Worm (Caenorhabditis elegans) whole organism, L3 larva: ENCODE data around the gene Y60C6A.3.

Experiments
- ama-1 ChIP-seq: fragments of 150-350 bp; optimal IDR thresholded peaks from 2 replicates; lab custom pipeline; 2018
- ceh-16 ChIP-seq: sonication (generic microtip); optimal IDR thresholded peaks from 2 replicates; lab custom pipeline; 2017; ENCODE audit warnings: missing biosample characterization, missing genetic modification characterization
- ceh-28 ChIP-seq: fragments of 150-350 bp; optimal IDR thresholded peaks from 2 replicates; lab custom pipeline; 2014; ENCODE audit warnings: missing biosample characterization, missing genetic modification reagents, missing genetic modification characterization
- daf-12 ChIP-seq: fragments of 150-350 bp; optimal IDR thresholded peaks from 2 replicates; lab custom pipeline; 2014; ENCODE audit warnings: missing biosample characterization, missing genetic modification reagents, missing genetic modification characterization
- lin-15B ChIP-seq: fragments of 150-350 bp; optimal IDR thresholded peaks from 2 replicates; lab custom pipeline; 2014; ENCODE audit warnings: missing biosample characterization, missing genetic modification characterization
- lin-39 ChIP-seq: fragments of 150-350 bp; optimal IDR thresholded peaks from 2 replicates; lab custom pipeline; 2018; ENCODE audit warnings: missing biosample characterization, missing genetic modification reagents, missing genetic modification characterization
- nhr-237 ChIP-seq: fragments of 150-350 bp; optimal IDR thresholded peaks from 2 replicates; lab custom pipeline; 2014; ENCODE audit warnings: missing biosample characterization, missing genetic modification characterization
- nhr-25 ChIP-seq: sonication (generic microtip); optimal IDR thresholded peaks from 2 replicates; lab custom pipeline; 2017; ENCODE audit warnings: missing biosample characterization, missing genetic modification characterization
- nhr-28 ChIP-seq: fragments of 150-350 bp; optimal IDR thresholded peaks from 2 replicates; lab custom pipeline; 2014; ENCODE audit warnings: missing biosample characterization, missing genetic modification characterization
- pha-4 ChIP-seq: fragments of 150-350 bp; optimal IDR thresholded peaks from 2 replicates; lab custom pipeline; 2014; ENCODE audit warnings: missing biosample characterization, missing genetic modification reagents, missing genetic modification characterization
- pqm-1 ChIP-seq: fragments of 150-350 bp; optimal IDR thresholded peaks from 2 replicates; lab custom pipeline; 2017; ENCODE audit warnings: missing biosample characterization, missing genetic modification characterization, inconsistent platforms
- snpc-4 ChIP-seq: fragments of 150-350 bp; optimal IDR thresholded peaks from 2 replicates; lab custom pipeline; 2014; ENCODE audit warnings: missing biosample characterization, missing genetic modification characterization
- tbx-2 ChIP-seq: sonication (generic microtip); optimal IDR thresholded peaks from 2 replicates; lab custom pipeline; 2016; ENCODE audit warnings: mild to moderate bottlenecking, missing genetic modification characterization, missing compliant biosample characterization
- unc-39 ChIP-seq: sonication (generic microtip); optimal IDR thresholded peaks from 4 replicates; lab custom pipeline; 2017; ENCODE audit warnings: missing biosample characterization, missing genetic modification characterization

DNA sequence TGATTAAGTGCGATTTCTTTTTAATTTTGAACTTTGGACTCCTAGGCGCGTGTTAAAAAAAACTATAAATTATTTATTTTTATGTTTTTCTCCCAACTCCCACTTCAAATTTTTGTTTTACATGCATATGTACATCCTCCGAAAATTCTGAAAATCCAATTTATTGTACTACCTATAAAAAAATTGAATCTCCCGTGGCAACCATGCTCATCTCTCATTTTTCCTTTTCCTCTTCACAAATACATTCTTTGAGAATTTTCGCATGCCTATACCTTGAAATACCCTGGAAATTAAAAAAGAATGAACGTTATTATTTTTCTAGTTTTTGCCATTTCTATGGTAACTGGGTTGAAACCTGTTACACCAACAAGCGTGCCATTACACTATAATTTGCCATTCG, 3.2 kb downstream of the Y60C6A.3 start, which contains the start of gene R02F11.10:
- TF ChIP-seq pha-4 (tag; lab: Kevin White, UChicago) (no peak), nhr-237 (tag; lab: Kevin White, UChicago) (no peak), ceh-16 (tag; lab: Kevin White, UChicago) (no peak), lin-15B (tag; lab: Kevin White, UChicago) (no peak), snpc-4 (tag; lab: Kevin White, UChicago) (no peak), pqm-1 (tag; lab: Kevin White, UChicago) (no peak), nhr-28 (no peak), lin-39 (no peak), tbx-2 (tag; lab: Kevin White, UChicago) (no peak), unc-39 (no peak), ama-1 (no peak), nhr-25 (tag; lab: Kevin White, UChicago) (no peak), ceh-28 (tag; lab: Kevin White, UChicago) (no peak), daf-12 (tag; lab: Kevin White, UChicago) (no peak)
